Fruit fly (Drosophila melanogaster) whole organism, embryonic: ENCODE measurements around the gene Fbxl4.
A peak's percentile ranks its signal among the peaks of the same experiment; 100 is the strongest.

Experiments
- Antp ChIP-seq: fragments of 200-800 bp; sonication (Bioruptor generic); optimal IDR thresholded peaks from 3 replicates; lab custom pipeline; 2016; ENCODE audit warnings: missing biosample characterization, missing genetic modification characterization
- CG11560 ChIP-seq: fragments of 200-800 bp; sonication (Bioruptor generic); IDR thresholded peaks from 3 replicates; pipeline ENCODE4 v1.3.6; 2022; ENCODE audit warnings: missing biosample characterization, missing genetic modification characterization
- CG12071 ChIP-seq: fragments of 200-800 bp; sonication (Bioruptor generic); optimal IDR thresholded peaks from 3 replicates; lab custom pipeline; 2018; ENCODE audit warnings: missing biosample characterization, mild to moderate bottlenecking, missing genetic modification characterization
- CG13424 ChIP-seq: fragments of 200-800 bp; sonication (Bioruptor generic); optimal IDR thresholded peaks from 2 replicates; lab custom pipeline; 2019; ENCODE audit warnings: missing biosample characterization, mild to moderate bottlenecking, missing genetic modification characterization, moderate library complexity
- CG14965 ChIP-seq: fragments of 200-800 bp; sonication (Bioruptor generic); optimal IDR thresholded peaks from 2 replicates; lab custom pipeline; 2016; ENCODE audit warnings: missing biosample characterization, missing genetic modification characterization, borderline replicate concordance
- CG17186 ChIP-seq: fragments of 200-800 bp; sonication (Bioruptor generic); optimal IDR thresholded peaks from 3 replicates; lab custom pipeline; 2017; ENCODE audit warnings: missing biosample characterization, missing genetic modification reagents, missing genetic modification characterization
- CG17912 ChIP-seq: fragments of 200-800 bp; sonication (Bioruptor generic); optimal IDR thresholded peaks from 2 replicates; lab custom pipeline; 2018; ENCODE audit warnings: missing biosample characterization, mild to moderate bottlenecking, missing genetic modification characterization
- CG31388 ChIP-seq: fragments of 200-800 bp; sonication (Bioruptor generic); optimal IDR thresholded peaks from 2 replicates; lab custom pipeline; 2016; ENCODE audit warnings: missing biosample characterization, missing genetic modification characterization
- CG4404 ChIP-seq: fragments of 200-800 bp; sonication (Bioruptor generic); IDR thresholded peaks from 2 replicates; pipeline ENCODE4 v1.3.6; 2022; ENCODE audit warnings: missing biosample characterization, missing genetic modification characterization
- CG7987 ChIP-seq: fragments of 200-800 bp; sonication (Bioruptor generic); optimal IDR thresholded peaks from 2 replicates; lab custom pipeline; 2018; ENCODE audit warnings: missing biosample characterization, mild to moderate bottlenecking, missing genetic modification characterization, moderate library complexity
- CG8290 ChIP-seq, 3 experiments: fragments of 200-800 bp; sonication (Bioruptor generic); optimal IDR thresholded peaks; 2 replicates each; lab custom pipeline; 2016 to 2019; ENCODE audit warnings: missing biosample characterization in 3 of 3, missing genetic modification characterization in 3 of 3, mild to moderate bottlenecking in 2 of 3, moderate library complexity in 1 of 3
- CG9727 ChIP-seq: fragments of 200-800 bp; sonication (Bioruptor generic); optimal IDR thresholded peaks from 3 replicates; lab custom pipeline; 2017; ENCODE audit warnings: missing biosample characterization, mild to moderate bottlenecking, missing genetic modification characterization
- CG9817 ChIP-seq: fragments of 200-800 bp; sonication (Bioruptor generic); optimal IDR thresholded peaks from 2 replicates; lab custom pipeline; 2018; ENCODE audit warnings: missing biosample characterization, mild to moderate bottlenecking, missing genetic modification characterization, moderate library complexity
- Chrac-16 ChIP-seq: fragments of 200-800 bp; sonication (Bioruptor generic); optimal IDR thresholded peaks from 3 replicates; lab custom pipeline; 2016; ENCODE audit warnings: missing biosample characterization, missing genetic modification characterization
- CoRest ChIP-seq: fragments of 200-800 bp; sonication (Bioruptor generic); optimal IDR thresholded peaks from 3 replicates; lab custom pipeline; 2018; ENCODE audit warnings: missing biosample characterization, mild to moderate bottlenecking, missing genetic modification characterization, moderate library complexity
- Doc2 ChIP-seq: fragments of 200-800 bp; sonication (Bioruptor generic); IDR thresholded peaks from 2 replicates; pipeline ENCODE4 v1.3.6; 2022; ENCODE audit warnings: missing biosample characterization, missing genetic modification characterization
- Eip74EF ChIP-seq, 2 experiments: fragments of 200-800 bp in 1 of 2; fragments of >200 bp in 1 of 2; sonication (Bioruptor generic) in 1 of 2; optimal IDR thresholded peaks; 2 replicates each; lab custom pipeline; 2017 to 2019; ENCODE audit warnings: missing biosample characterization in 2 of 2, missing genetic modification characterization in 2 of 2, mild to moderate bottlenecking in 1 of 2, moderate library complexity in 1 of 2
- HHEX ChIP-seq: fragments of 200-800 bp; sonication (Bioruptor generic); optimal IDR thresholded peaks from 3 replicates; lab custom pipeline; 2017; ENCODE audit warnings: missing biosample characterization, mild to moderate bottlenecking, missing genetic modification characterization, missing genetic modification reagents
- HLH54F ChIP-seq: fragments of 200-800 bp; sonication (Bioruptor generic); optimal IDR thresholded peaks from 3 replicates; lab custom pipeline; 2016; ENCODE audit warnings: missing biosample characterization, missing genetic modification characterization
- Meics ChIP-seq: fragments of 200-800 bp; sonication (Bioruptor generic); optimal IDR thresholded peaks from 2 replicates; lab custom pipeline; 2017; ENCODE audit warnings: missing biosample characterization, mild to moderate bottlenecking, missing genetic modification characterization
- NFAT ChIP-seq: fragments of 200-800 bp; sonication (Bioruptor generic); IDR thresholded peaks from 2 replicates; pipeline ENCODE4 v1.3.6; 2022; ENCODE audit warnings: missing biosample characterization, missing genetic modification characterization
- Nf-YB ChIP-seq: fragments of 200-800 bp; sonication (Bioruptor generic); optimal IDR thresholded peaks from 3 replicates; lab custom pipeline; 2019; ENCODE audit warnings: missing biosample characterization, mild to moderate bottlenecking, missing genetic modification characterization, moderate library complexity
- Poxn ChIP-seq: fragments of 200-800 bp; sonication (Bioruptor generic); IDR thresholded peaks from 2 replicates; pipeline ENCODE4 v1.3.6; 2022; ENCODE audit warnings: missing biosample characterization, missing genetic modification characterization
- Side ChIP-seq: fragments of 200-800 bp; sonication (Bioruptor generic); optimal IDR thresholded peaks from 2 replicates; lab custom pipeline; 2016; ENCODE audit warnings: missing biosample characterization, missing genetic modification characterization
- Six4 ChIP-seq: fragments of 200-800 bp; sonication (Bioruptor generic); optimal IDR thresholded peaks from 2 replicates; lab custom pipeline; 2016; ENCODE audit warnings: missing biosample characterization, missing genetic modification characterization
- Spps ChIP-seq: fragments of 200-800 bp; sonication (Bioruptor generic); optimal IDR thresholded peaks from 2 replicates; lab custom pipeline; 2018; ENCODE audit warnings: missing biosample characterization, mild to moderate bottlenecking, missing genetic modification characterization
- Sry-δ ChIP-seq: fragments of 200-800 bp; sonication (Bioruptor generic); optimal IDR thresholded peaks from 2 replicates; lab custom pipeline; 2016; ENCODE audit warnings: missing biosample characterization, missing genetic modification characterization
- aop ChIP-seq: fragments of 200-800 bp; sonication (Bioruptor generic); IDR thresholded peaks from 2 replicates; pipeline ENCODE4 v1.3.6; 2022; ENCODE audit warnings: missing biosample characterization, missing genetic modification characterization
- bowl ChIP-seq: fragments of 200-800 bp; sonication (Bioruptor generic); IDR thresholded peaks from 2 replicates; pipeline ENCODE4 v1.3.6; 2022; ENCODE audit warnings: missing biosample characterization, missing genetic modification characterization
- caup ChIP-seq: fragments of 200-800 bp; sonication (Bioruptor generic); optimal IDR thresholded peaks from 3 replicates; lab custom pipeline; 2017; ENCODE audit warnings: missing biosample characterization, mild to moderate bottlenecking, missing genetic modification characterization, moderate library complexity; ENCODE audit not compliant: severe bottlenecking
- ci ChIP-seq: fragments of 200-800 bp; sonication (Bioruptor generic); IDR thresholded peaks from 3 replicates; pipeline ENCODE4 v1.3.6; 2022; ENCODE audit warnings: missing biosample characterization, missing genetic modification characterization
- crp ChIP-seq, 2 experiments: fragments of 200-800 bp; sonication (Bioruptor generic); optimal IDR thresholded peaks; 2 replicates in 1 of 2; 3 replicates in 1 of 2; lab custom pipeline; 2017; ENCODE audit warnings: missing biosample characterization in 2 of 2, missing genetic modification characterization in 2 of 2, mild to moderate bottlenecking in 1 of 2, moderate library complexity in 1 of 2
- ewg ChIP-seq: fragments of 200-800 bp; sonication (Bioruptor generic); optimal IDR thresholded peaks from 3 replicates; lab custom pipeline; 2017; ENCODE audit warnings: mild to moderate bottlenecking, missing biosample characterization, missing genetic modification reagents, missing genetic modification characterization
- fd3F ChIP-seq: fragments of 200-800 bp; sonication (Bioruptor generic); optimal IDR thresholded peaks from 2 replicates; lab custom pipeline; 2018; ENCODE audit warnings: missing biosample characterization, mild to moderate bottlenecking, missing genetic modification characterization, moderate library complexity
- fd96Cb ChIP-seq: fragments of 200-800 bp; sonication (Bioruptor generic); optimal IDR thresholded peaks from 2 replicates; lab custom pipeline; 2018; ENCODE audit warnings: missing biosample characterization, mild to moderate bottlenecking, missing genetic modification characterization, moderate library complexity
- gfzf ChIP-seq: fragments of 200-800 bp; sonication (Bioruptor generic); optimal IDR thresholded peaks from 2 replicates; lab custom pipeline; 2016; ENCODE audit warnings: missing biosample characterization, mild to moderate bottlenecking, missing genetic modification characterization, moderate library complexity
- oc ChIP-seq: fragments of 200-800 bp; sonication (Bioruptor generic); optimal IDR thresholded peaks from 2 replicates; lab custom pipeline; 2018; ENCODE audit warnings: missing biosample characterization, mild to moderate bottlenecking, missing genetic modification characterization, moderate library complexity
- odd ChIP-seq: fragments of 200-800 bp; sonication (Bioruptor generic); optimal IDR thresholded peaks from 2 replicates; lab custom pipeline; 2017; ENCODE audit warnings: missing biosample characterization, mild to moderate bottlenecking, missing genetic modification characterization
- pita ChIP-seq: fragments of 200-800 bp; sonication (Bioruptor generic); optimal IDR thresholded peaks from 2 replicates; lab custom pipeline; 2017; ENCODE audit warnings: missing biosample characterization, mild to moderate bottlenecking, missing genetic modification characterization
- shn ChIP-seq: fragments of 200-800 bp; sonication (Bioruptor generic); optimal IDR thresholded peaks from 3 replicates; lab custom pipeline; 2016; ENCODE audit warnings: missing biosample characterization, missing genetic modification characterization
- sim ChIP-seq: fragments of 200-800 bp; sonication (Bioruptor generic); IDR thresholded peaks from 2 replicates; pipeline ENCODE4 v1.3.6; 2022; ENCODE audit warnings: missing biosample characterization, missing genetic modification characterization
- ssp ChIP-seq: fragments of 200-800 bp; sonication (Bioruptor generic); IDR thresholded peaks from 2 replicates; pipeline ENCODE4 v1.3.6; 2022; ENCODE audit warnings: missing biosample characterization, missing genetic modification characterization
- tgo ChIP-seq: fragments of 200-800 bp; sonication (Bioruptor generic); IDR thresholded peaks from 3 replicates; pipeline ENCODE4 v1.3.6; 2022; ENCODE audit warnings: missing biosample characterization, missing genetic modification characterization
- tna ChIP-seq: fragments of 200-800 bp; sonication (Bioruptor generic); IDR thresholded peaks from 2 replicates; pipeline ENCODE4 v1.3.6; 2022; ENCODE audit warnings: missing biosample characterization, missing genetic modification characterization; ENCODE audit not compliant: partially characterized antibody
- toy ChIP-seq: fragments of 200-800 bp; sonication (Bioruptor generic); IDR thresholded peaks from 2 replicates; pipeline ENCODE4 v1.3.6; 2022; ENCODE audit warnings: missing biosample characterization, missing genetic modification characterization
- trem ChIP-seq: fragments of 200-800 bp; optimal IDR thresholded peaks from 3 replicates; lab custom pipeline; 2019; ENCODE audit warnings: missing biosample characterization, mild to moderate bottlenecking, missing genetic modification characterization, moderate library complexity
- tup ChIP-seq: fragments of 200-800 bp; sonication (Bioruptor generic); optimal IDR thresholded peaks from 2 replicates; lab custom pipeline; 2016; ENCODE audit warnings: missing biosample characterization, mild to moderate bottlenecking, missing genetic modification characterization, moderate library complexity
- usp ChIP-seq: fragments of >200 bp; optimal IDR thresholded peaks from 2 replicates; lab custom pipeline; 2017; ENCODE audit warnings: missing biosample characterization, missing genetic modification characterization
- zen ChIP-seq: fragments of 200-800 bp; sonication (Bioruptor generic); optimal IDR thresholded peaks from 3 replicates; lab custom pipeline; 2018; ENCODE audit warnings: missing biosample characterization, mild to moderate bottlenecking, missing genetic modification characterization, moderate library complexity

Gene Fbxl4

dm6 chrX:14218045-14218483, 19.7 kb downstream of the Fbxl4 start (continued):
- TF ChIP-seq HLH54F (GFP tag; lab: Kevin White, UChicago) (peak; percentile 65), fd3F (GFP tag; lab: Kevin White, UChicago) (peak; percentile 81), shn (no peak), Side (GFP tag; lab: Kevin White, UChicago) (peak; percentile 68), HHEX (GFP tag; lab: Kevin White, UChicago) (peak; percentile 81), ewg (peak; percentile 67), crp (GFP tag; optimal IDR thresholded peaks at IDR 0.05; lab: Kevin White, UChicago) (peak in 1 of 2 experiments; percentile 57), tna (GFP tag; lab: Robert Waterston, UW) (no peak), CG9727 (GFP tag; lab: Kevin White, UChicago) (peak; percentile 91), CG17912 (no peak), tgo (GFP tag; lab: Robert Waterston, UW) (peak; percentile 89), CG17186 (no peak), pita (GFP tag; lab: Kevin White, UChicago) (no peak), trem (tag; lab: Kevin White, UChicago) (peak; percentile 82), Chrac-16 (GFP tag; lab: Kevin White, UChicago) (peak; percentile 78), Antp (GFP tag; lab: Kevin White, UChicago) (peak; percentile 29), CoRest (tag; lab: Kevin White, UChicago) (peak; percentile 90), tup (GFP tag; lab: Kevin White, UChicago) (peak; percentile 44), Sry-δ (GFP tag; lab: Kevin White, UChicago) (peak; percentile 26), sim (GFP tag; lab: Robert Waterston, UW) (peak; percentile 81), CG13424 (tag; lab: Kevin White, UChicago) (peak; percentile 88), CG4404 (GFP tag; lab: Robert Waterston, UW) (peak; percentile 76), bowl (GFP tag; lab: Robert Waterston, UW) (peak; percentile 61; the same call in 1 of the 2 replicates), Doc2 (GFP tag; lab: Robert Waterston, UW) (peak; percentile 54; the same call in 1 of the 2 replicates), CG11560 (tag; lab: Robert Waterston, UW) (peak; percentile 60; the same call in 2 of the 3 replicates), fd96Cb (tag; lab: Kevin White, UChicago) (peak; percentile 89), CG7987 (peak; percentile 27), CG14965 (GFP tag; lab: Kevin White, UChicago) (no peak), Eip74EF (GFP tag; optimal IDR thresholded peaks at IDR 0.05; lab: Kevin White, UChicago) (peak in 1 of 2 experiments; percentile 92), CG12071 (GFP tag; lab: Kevin White, UChicago) (peak; percentile 62), oc (tag; lab: Kevin White, UChicago) (peak; percentile 76), ssp (GFP tag; lab: Robert Waterston, UW) (peak; percentile 61), Meics (GFP tag; lab: Kevin White, UChicago) (peak; percentile 87), CG31388 (GFP tag; lab: Kevin White, UChicago) (peak; percentile 66), gfzf (GFP tag; lab: Kevin White, UChicago) (no peak), CG9817 (tag; lab: Kevin White, UChicago) (peak; percentile 80), usp (no peak), CG8290 (GFP tag; optimal IDR thresholded peaks at IDR 0.05; lab: Kevin White, UChicago) (peak; percentile 65), CG8290 (tag; optimal IDR thresholded peaks at IDR 0.05; lab: Kevin White, UChicago) (no peak), ci (peak; percentile 88), Poxn (GFP tag; lab: Robert Waterston, UW) (peak; percentile 58; the same call in 1 of the 2 replicates), Six4 (GFP tag; lab: Kevin White, UChicago) (peak; percentile 82), aop (GFP tag; lab: Robert Waterston, UW) (no peak), Nf-YB (GFP tag; lab: Kevin White, UChicago) (peak; percentile 72), odd (GFP tag; lab: Kevin White, UChicago) (peak; percentile 80), toy (GFP tag; lab: Robert Waterston, UW) (peak; percentile 69), Spps (peak; percentile 81), NFAT (peak; percentile 55; the same call in 1 of the 2 replicates), caup (GFP tag; lab: Kevin White, UChicago) (peak; percentile 85), zen (tag; lab: Kevin White, UChicago) (peak; percentile 84)
